Fruit fly (Drosophila melanogaster): ENCODE measurements around the gene Xrp1.
A peak's percentile ranks its signal among the peaks of the same experiment; 100 is the strongest.

The Xrp1 gene

dm6 chr3R:18905921-18906878 is 8.6 kb upstream of the Xrp1 start, which contains the start of gene EndoA (continued):
- TF ChIP-seq D19A (tag; optimal IDR thresholded peaks at IDR 0.05) (peak; percentile 50), CG16779 (GFP tag; IDR thresholded peaks at IDR 0.05) (no peak), CG6254 (GFP tag; optimal IDR thresholded peaks at IDR 0.05) (peak; percentile 13), emc (GFP tag; optimal IDR thresholded peaks at IDR 0.05) (no peak), mam (GFP tag; optimal IDR thresholded peaks at IDR 0.05) (peak; percentile 8), en (GFP tag; optimal IDR thresholded peaks at IDR 0.05) (no peak), CG2199 (GFP tag; IDR thresholded peaks at IDR 0.05) (no peak), pho (GFP tag; optimal IDR thresholded peaks at IDR 0.05) (no peak), CG10979 (tag; optimal IDR thresholded peaks at IDR 0.05) (peak; percentile 28), CG12155 (GFP tag; optimal IDR thresholded peaks at IDR 0.05) (peak; percentile 31), TFAM (GFP tag; optimal IDR thresholded peaks at IDR 0.05) (no peak), HmgD (GFP tag; optimal IDR thresholded peaks at IDR 0.05) (peak; percentile 8), Nf-YA (GFP tag; IDR thresholded peaks at IDR 0.05) (no peak), CG5245 (GFP tag; optimal IDR thresholded peaks at IDR 0.05) (no peak), Sry-δ (GFP tag; optimal IDR thresholded peaks at IDR 0.05) (peak; percentile 90), CG10209 (GFP tag; optimal IDR thresholded peaks at IDR 0.05) (peak; percentile 32), sr (GFP tag; IDR thresholded peaks at IDR 0.05) (no peak), bbx (GFP tag; IDR thresholded peaks at IDR 0.05; ENCODE audit: partially characterized antibody) (peak; percentile 76), sim (GFP tag; IDR thresholded peaks at IDR 0.05) (no peak), Fer3 (tag; optimal IDR thresholded peaks at IDR 0.05) (peak; percentile 41), onecut (GFP tag; IDR thresholded peaks at IDR 0.05) (peak; percentile 100), Neu2 (GFP tag; optimal IDR thresholded peaks at IDR 0.05; ENCODE audit: borderline replicate concordance) (no peak), H15 (GFP tag; IDR thresholded peaks at IDR 0.05) (no peak), CrebB (tag; optimal IDR thresholded peaks at IDR 0.05) (no peak), CG4854 (GFP tag; optimal IDR thresholded peaks at IDR 0.05) (no peak), sc (optimal IDR thresholded peaks at IDR 0.05) (no peak), sc (GFP tag; optimal IDR thresholded peaks at IDR 0.05) (no peak), knrl (GFP tag; IDR thresholded peaks at IDR 0.05; ENCODE audit: partially characterized antibody) (peak; percentile 74), Sox102F (GFP tag; optimal IDR thresholded peaks at IDR 0.05) (peak; percentile 35), Dbx (GFP tag; IDR thresholded peaks at IDR 0.05) (0 out of 3 replicates have a peak, but pooled peaks have one; percentile 52), btn (GFP tag; optimal IDR thresholded peaks at IDR 0.05) (no peak), Hr3 (GFP tag; optimal IDR thresholded peaks at IDR 0.05) (peak; percentile 31), B-H2 (GFP tag; optimal IDR thresholded peaks at IDR 0.05) (peak; percentile 41), zen (tag; optimal IDR thresholded peaks at IDR 0.05) (peak; percentile 23), Sox100B (GFP tag; optimal IDR thresholded peaks at IDR 0.05) (peak; percentile 22), tap (tag; optimal IDR thresholded peaks at IDR 0.05) (peak; percentile 58), da (GFP tag; optimal IDR thresholded peaks at IDR 0.05) (no peak), CG12659 (GFP tag; optimal IDR thresholded peaks at IDR 0.05) (peak; percentile 83), aop (GFP tag; IDR thresholded peaks at IDR 0.05) (no peak), gfzf (GFP tag; optimal IDR thresholded peaks at IDR 0.05) (peak; percentile 67), ftz-f1 (GFP tag; optimal IDR thresholded peaks at IDR 0.05) (peak; percentile 42), gcm2 (GFP tag; optimal IDR thresholded peaks at IDR 0.05) (no peak), Hey (tag; optimal IDR thresholded peaks at IDR 0.05) (no peak), Atf6 (GFP tag; IDR thresholded peaks at IDR 0.05) (no peak), al (GFP tag; IDR thresholded peaks at IDR 0.05) (no peak), Mes4 (GFP tag; optimal IDR thresholded peaks at IDR 0.05) (no peak), Bteb2 (GFP tag; optimal IDR thresholded peaks at IDR 0.05) (no peak), pum (GFP tag; optimal IDR thresholded peaks at IDR 0.05) (no peak), CG3995 (GFP tag; optimal IDR thresholded peaks at IDR 0.05) (no peak), CG7786 (GFP tag; optimal IDR thresholded peaks at IDR 0.05) (peak; percentile 40)

Data from whole organism, embryonic.